Worm (Caenorhabditis elegans): ENCODE results near the gene clec-179.

DNA sequence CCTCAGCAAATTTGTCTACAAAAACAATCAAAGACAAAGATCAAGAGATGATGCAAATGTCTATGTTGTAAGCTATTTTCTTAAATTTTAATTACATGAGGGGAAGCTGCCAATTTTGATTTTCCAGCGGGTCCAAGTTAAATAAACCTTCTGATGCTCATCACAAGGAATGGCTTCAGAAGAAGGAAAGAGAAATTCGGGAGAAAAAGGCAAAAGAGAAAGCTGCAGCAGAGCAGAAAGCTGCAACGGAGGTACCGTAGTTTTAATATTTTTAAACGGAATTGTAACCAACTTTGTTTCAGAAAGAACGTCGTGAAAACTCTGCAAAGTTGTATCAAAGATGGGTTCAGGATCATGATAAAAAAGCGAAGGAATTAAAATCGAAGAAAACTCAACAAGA, 26.3 kb downstream of the clec-179 start:
- no peak for TF ChIP-seq ama-1 (optimal IDR thresholded peaks at IDR 0.05)
- TF ChIP-seq dve-1 (tag; optimal IDR thresholded peaks at IDR 0.05) = no peak
- no peak for TF ChIP-seq pha-4 (tag; optimal IDR thresholded peaks at IDR 0.05)
